ENCODE assay signal across 1 fruit fly cellular context in the genomic region with DNA sequence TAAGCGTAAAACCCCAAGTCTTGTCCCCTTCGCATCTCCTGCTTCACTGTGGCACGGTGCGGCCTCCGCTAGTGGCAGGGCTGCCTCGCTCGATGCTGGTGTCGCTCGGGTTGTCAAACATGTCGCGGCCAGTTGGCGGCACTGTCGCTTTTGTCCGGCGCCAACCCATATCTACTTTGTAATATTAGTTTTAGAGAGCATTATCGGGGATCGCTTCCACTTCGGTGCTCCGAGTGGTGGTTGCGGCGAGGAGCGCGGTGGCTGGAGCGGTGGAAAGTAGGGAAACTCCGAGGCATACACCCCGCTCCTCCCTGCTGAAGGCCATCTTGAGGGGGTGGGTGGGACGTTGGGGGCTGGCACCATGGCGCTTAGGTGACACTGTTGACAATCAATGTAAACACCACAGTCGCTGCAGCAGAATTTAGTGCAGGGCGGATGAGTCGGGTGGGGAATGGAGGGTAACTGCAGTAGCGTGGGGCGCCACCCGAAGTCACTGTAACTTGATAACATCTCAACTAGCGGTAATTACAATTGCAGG.
A peak's percentile ranks its signal among the peaks of the same experiment; 100 is the strongest.
TF ChIP-seq lines count a peak whose summit lies in the region.

No protein-coding gene starts in this region.

TF ChIP-seq in whole organism, embryonic, 481 proteins besides CTCF, POLR2A, EP300 and RAD21 (continued from another document and continues in another):
- TF ChIP-seq CG10147 (GFP tag; optimal IDR thresholded peaks at IDR 0.05; lab: Kevin White, UChicago), result no peak
- TF ChIP-seq Camta (GFP tag; optimal IDR thresholded peaks at IDR 0.05; lab: Kevin White, UChicago), result no peak
- TF ChIP-seq Scr (GFP tag; IDR thresholded peaks at IDR 0.05; lab: Robert Waterston, UW; ENCODE audit: partially characterized antibody), result no peak
- TF ChIP-seq Hr78 (GFP tag; optimal IDR thresholded peaks at IDR 0.05; lab: Kevin White, UChicago), result no peak
- no peak for TF ChIP-seq bab2 (GFP tag; optimal IDR thresholded peaks at IDR 0.05; lab: Kevin White, UChicago)
- peak; percentile 43 for TF ChIP-seq gsb-n (tag; optimal IDR thresholded peaks at IDR 0.05; lab: Kevin White, UChicago)
- TF ChIP-seq CG2202 (tag; optimal IDR thresholded peaks at IDR 0.05; lab: Kevin White, UChicago), result peak; percentile 62
- TF ChIP-seq CG10979 (tag; optimal IDR thresholded peaks at IDR 0.05; lab: Kevin White, UChicago), result no peak
- TF ChIP-seq bcd (GFP tag; optimal IDR thresholded peaks at IDR 0.05; lab: Kevin White, UChicago), result peak; percentile 42
- no peak for TF ChIP-seq CG30020 (tag; optimal IDR thresholded peaks at IDR 0.05; lab: Kevin White, UChicago)
- no peak for TF ChIP-seq wdn (GFP tag; IDR thresholded peaks at IDR 0.05; lab: Robert Waterston, UW)
- TF ChIP-seq CG11560 (tag; IDR thresholded peaks at IDR 0.05; lab: Robert Waterston, UW), result no peak
- no peak for TF ChIP-seq CG42726 (GFP tag; IDR thresholded peaks at IDR 0.05; lab: Robert Waterston, UW; ENCODE audit: partially characterized antibody)
- TF ChIP-seq CG30431 (GFP tag; optimal IDR thresholded peaks at IDR 0.05; lab: Kevin White, UChicago), result peak; percentile 13
- no peak for TF ChIP-seq CG17385 (GFP tag; optimal IDR thresholded peaks at IDR 0.05; lab: Kevin White, UChicago)
- no peak for TF ChIP-seq bbx (GFP tag; IDR thresholded peaks at IDR 0.05; lab: Robert Waterston, UW; ENCODE audit: partially characterized antibody)
- no peak for TF ChIP-seq CG12071 (GFP tag; optimal IDR thresholded peaks at IDR 0.05; lab: Kevin White, UChicago)
- no peak for TF ChIP-seq CG8290 (GFP tag; optimal IDR thresholded peaks at IDR 0.05; lab: Kevin White, UChicago)
- TF ChIP-seq CG8290 (tag; optimal IDR thresholded peaks at IDR 0.05; lab: Kevin White, UChicago), result peak in 1 of 2 experiments; percentile 56
- no peak for TF ChIP-seq schlank (tag; optimal IDR thresholded peaks at IDR 0.05; lab: Kevin White, UChicago)
- no peak for TF ChIP-seq CG16813 (GFP tag; IDR thresholded peaks at IDR 0.05; lab: Robert Waterston, UW; ENCODE audit: partially characterized antibody)
- no peak for TF ChIP-seq CG3726 (GFP tag; IDR thresholded peaks at IDR 0.05; lab: Robert Waterston, UW)
- TF ChIP-seq dmrt11E (tag; optimal IDR thresholded peaks at IDR 0.05; lab: Kevin White, UChicago), result peak; percentile 46
- peak; percentile 55 for TF ChIP-seq Nf-YA (GFP tag; IDR thresholded peaks at IDR 0.05; lab: Robert Waterston, UW)
- no peak for TF ChIP-seq so (GFP tag; IDR thresholded peaks at IDR 0.05; lab: Robert Waterston, UW)
- no peak for TF ChIP-seq eyg (GFP tag; optimal IDR thresholded peaks at IDR 0.05; lab: Kevin White, UChicago)
- no peak for TF ChIP-seq vvl (GFP tag; IDR thresholded peaks at IDR 0.05; lab: Robert Waterston, UW)
- no peak for TF ChIP-seq hkb (optimal IDR thresholded peaks at IDR 0.05; lab: Kevin White, UChicago)
- TF ChIP-seq hkb (GFP tag; IDR thresholded peaks at IDR 0.05; lab: Robert Waterston, UW), result 0 out of 2 replicates have a peak, but pooled peaks have one; percentile 41
- no peak for TF ChIP-seq NK7.1 (GFP tag; optimal IDR thresholded peaks at IDR 0.05; lab: Kevin White, UChicago)
- no peak for TF ChIP-seq NC2α (GFP tag; optimal IDR thresholded peaks at IDR 0.05; lab: Kevin White, UChicago)
- TF ChIP-seq CG3163 (GFP tag; optimal IDR thresholded peaks at IDR 0.05; lab: Kevin White, UChicago), result no peak
- TF ChIP-seq CG7786 (GFP tag; optimal IDR thresholded peaks at IDR 0.05; lab: Kevin White, UChicago), result no peak
- TF ChIP-seq CG7556 (GFP tag; optimal IDR thresholded peaks at IDR 0.05; lab: Kevin White, UChicago), result no peak
- peak; percentile 80 for TF ChIP-seq ATbp (GFP tag; optimal IDR thresholded peaks at IDR 0.05; lab: Kevin White, UChicago)
- no peak for TF ChIP-seq CG10321 (GFP tag; IDR thresholded peaks at IDR 0.05; lab: Robert Waterston, UW)
- TF ChIP-seq CG12942 (GFP tag; optimal IDR thresholded peaks at IDR 0.05; lab: Kevin White, UChicago), result no peak
- TF ChIP-seq tup (GFP tag; optimal IDR thresholded peaks at IDR 0.05; lab: Kevin White, UChicago), result no peak
- TF ChIP-seq Spps (tag; optimal IDR thresholded peaks at IDR 0.05; lab: Kevin White, UChicago), result no peak
- peak; percentile 59 for TF ChIP-seq ac (GFP tag; optimal IDR thresholded peaks at IDR 0.05; lab: Kevin White, UChicago)
- TF ChIP-seq dmrt99B (tag; optimal IDR thresholded peaks at IDR 0.05; lab: Kevin White, UChicago), result no peak
- TF ChIP-seq CG14050 (GFP tag; IDR thresholded peaks at IDR 0.05; lab: Robert Waterston, UW), result no peak
- no peak for TF ChIP-seq maf-S (GFP tag; optimal IDR thresholded peaks at IDR 0.05; lab: Kevin White, UChicago)
- no peak for TF ChIP-seq danr (GFP tag; IDR thresholded peaks at IDR 0.05; lab: Robert Waterston, UW)
- no peak for TF ChIP-seq HmgD (GFP tag; optimal IDR thresholded peaks at IDR 0.05; lab: Kevin White, UChicago)
- no peak for TF ChIP-seq lilli (GFP tag; optimal IDR thresholded peaks at IDR 0.05; lab: Kevin White, UChicago)
- no peak for TF ChIP-seq sug (tag; optimal IDR thresholded peaks at IDR 0.05; lab: Kevin White, UChicago)
- TF ChIP-seq CG43689 (GFP tag; IDR thresholded peaks at IDR 0.05; lab: Robert Waterston, UW), result no peak
- TF ChIP-seq Trl (optimal IDR thresholded peaks at IDR 0.05; lab: Kevin White, UChicago), result no peak
- no peak for TF ChIP-seq Trl (GFP tag; optimal IDR thresholded peaks at IDR 0.05; lab: Kevin White, UChicago)
- peak; percentile 74 for TF ChIP-seq kni (GFP tag; optimal IDR thresholded peaks at IDR 0.05; lab: Kevin White, UChicago)
- peak; percentile 80 for TF ChIP-seq CG3407 (GFP tag; optimal IDR thresholded peaks at IDR 0.05; lab: Kevin White, UChicago)
- no peak for TF ChIP-seq unc-4 (GFP tag; IDR thresholded peaks at IDR 0.05; lab: Robert Waterston, UW; ENCODE audit: partially characterized antibody)
- no peak for TF ChIP-seq Hr51 (GFP tag; optimal IDR thresholded peaks at IDR 0.05; lab: Kevin White, UChicago)
- no peak for TF ChIP-seq Antp (GFP tag; optimal IDR thresholded peaks at IDR 0.05; lab: Kevin White, UChicago)
- no peak for TF ChIP-seq Sry-β (GFP tag; optimal IDR thresholded peaks at IDR 0.05; lab: Kevin White, UChicago)
- no peak for TF ChIP-seq lola (GFP tag; optimal IDR thresholded peaks at IDR 0.05; lab: Kevin White, UChicago)
- TF ChIP-seq luna (GFP tag; optimal IDR thresholded peaks at IDR 0.05; lab: Kevin White, UChicago), result no peak
- TF ChIP-seq CG11247 (GFP tag; IDR thresholded peaks at IDR 0.05; lab: Robert Waterston, UW), result no peak
- no peak for TF ChIP-seq Tbp (GFP tag; optimal IDR thresholded peaks at IDR 0.05; lab: Kevin White, UChicago)
- TF ChIP-seq CG14441 (GFP tag; IDR thresholded peaks at IDR 0.05; lab: Robert Waterston, UW), result no peak
- TF ChIP-seq Aef1 (GFP tag; IDR thresholded peaks at IDR 0.05; lab: Robert Waterston, UW), result no peak
- no peak for TF ChIP-seq Bgb (GFP tag; IDR thresholded peaks at IDR 0.05; lab: Robert Waterston, UW; ENCODE audit: partially characterized antibody)
- TF ChIP-seq gce (GFP tag; IDR thresholded peaks at IDR 0.05; lab: Robert Waterston, UW), result no peak; the same call in 2 of the 3 replicates
- TF ChIP-seq cwo (GFP tag; optimal IDR thresholded peaks at IDR 0.05; lab: Kevin White, UChicago), result no peak
- no peak for TF ChIP-seq eve (GFP tag; optimal IDR thresholded peaks at IDR 0.05; lab: Kevin White, UChicago)
- TF ChIP-seq Dref (GFP tag; IDR thresholded peaks at IDR 0.05; lab: Robert Waterston, UW), result no peak
- no peak for TF ChIP-seq CG2712 (tag; optimal IDR thresholded peaks at IDR 0.05; lab: Kevin White, UChicago)
- no peak for TF ChIP-seq psq (GFP tag; optimal IDR thresholded peaks at IDR 0.05; lab: Kevin White, UChicago)
- TF ChIP-seq disco-r (GFP tag; optimal IDR thresholded peaks at IDR 0.05; lab: Kevin White, UChicago), result no peak
- TF ChIP-seq CG3065 (GFP tag; optimal IDR thresholded peaks at IDR 0.05; lab: Kevin White, UChicago), result no peak
- TF ChIP-seq Atf3 (GFP tag; optimal IDR thresholded peaks at IDR 0.05; lab: Kevin White, UChicago), result no peak
- TF ChIP-seq Bdp1 (GFP tag; optimal IDR thresholded peaks at IDR 0.05; lab: Kevin White, UChicago), result no peak
- no peak for TF ChIP-seq Fer1 (GFP tag; optimal IDR thresholded peaks at IDR 0.05; lab: Kevin White, UChicago)
- no peak for TF ChIP-seq Fer3 (tag; optimal IDR thresholded peaks at IDR 0.05; lab: Kevin White, UChicago)
- TF ChIP-seq tin (GFP tag; optimal IDR thresholded peaks at IDR 0.05; lab: Kevin White, UChicago), result no peak
- no peak for TF ChIP-seq ase (GFP tag; IDR thresholded peaks at IDR 0.05; lab: Robert Waterston, UW)
- TF ChIP-seq lmd (GFP tag; IDR thresholded peaks at IDR 0.05; lab: Robert Waterston, UW), result no peak
- TF ChIP-seq CG9727 (GFP tag; optimal IDR thresholded peaks at IDR 0.05; lab: Kevin White, UChicago), result peak; percentile 62
- TF ChIP-seq CG12769 (tag; optimal IDR thresholded peaks at IDR 0.05; lab: Kevin White, UChicago), result peak; percentile 37
- TF ChIP-seq zen2 (GFP tag; IDR thresholded peaks at IDR 0.05; lab: Robert Waterston, UW; ENCODE audit: partially characterized antibody), result no peak
- TF ChIP-seq HmgZ (tag; optimal IDR thresholded peaks at IDR 0.05; lab: Kevin White, UChicago), result no peak
- no peak for TF ChIP-seq CG11723 (GFP tag; optimal IDR thresholded peaks at IDR 0.05; lab: Kevin White, UChicago)
- TF ChIP-seq CG4854 (GFP tag; optimal IDR thresholded peaks at IDR 0.05; lab: Kevin White, UChicago), result no peak
- TF ChIP-seq en (GFP tag; optimal IDR thresholded peaks at IDR 0.05; lab: Kevin White, UChicago), result no peak
- no peak for TF ChIP-seq Optix (GFP tag; IDR thresholded peaks at IDR 0.05; lab: Robert Waterston, UW)
- no peak for TF ChIP-seq toy (GFP tag; IDR thresholded peaks at IDR 0.05; lab: Robert Waterston, UW)
- TF ChIP-seq sd (tag; optimal IDR thresholded peaks at IDR 0.05; lab: Kevin White, UChicago), result no peak
- no peak for TF ChIP-seq Six4 (GFP tag; optimal IDR thresholded peaks at IDR 0.05; lab: Kevin White, UChicago)
- TF ChIP-seq CG8281 (tag; optimal IDR thresholded peaks at IDR 0.05; lab: Kevin White, UChicago), result no peak
- no peak for TF ChIP-seq Hmx (GFP tag; optimal IDR thresholded peaks at IDR 0.05; lab: Kevin White, UChicago)
- no peak for TF ChIP-seq Rfx (GFP tag; IDR thresholded peaks at IDR 0.05; lab: Robert Waterston, UW)
- TF ChIP-seq vfl (GFP tag; optimal IDR thresholded peaks at IDR 0.05; lab: Kevin White, UChicago), result no peak
- no peak for TF ChIP-seq tll (GFP tag; optimal IDR thresholded peaks at IDR 0.05; lab: Kevin White, UChicago)
- TF ChIP-seq B-H1 (GFP tag; IDR thresholded peaks at IDR 0.05; lab: Robert Waterston, UW), result no peak
- TF ChIP-seq Max (GFP tag; optimal IDR thresholded peaks at IDR 0.05; lab: Kevin White, UChicago), result no peak
- no peak for TF ChIP-seq Nf-YC (tag; optimal IDR thresholded peaks at IDR 0.05; lab: Kevin White, UChicago)
- no peak for TF ChIP-seq az2 (GFP tag; optimal IDR thresholded peaks at IDR 0.05; lab: Kevin White, UChicago)
- no peak for TF ChIP-seq CG2116 (GFP tag; optimal IDR thresholded peaks at IDR 0.05; lab: Kevin White, UChicago)
- TF ChIP-seq CG1602 (GFP tag; optimal IDR thresholded peaks at IDR 0.05; lab: Kevin White, UChicago), result no peak
- TF ChIP-seq HHEX (GFP tag; optimal IDR thresholded peaks at IDR 0.05; lab: Kevin White, UChicago), result no peak
- no peak for TF ChIP-seq gro (GFP tag; optimal IDR thresholded peaks at IDR 0.05; lab: Kevin White, UChicago)
- TF ChIP-seq fru (optimal IDR thresholded peaks at IDR 0.05; lab: Kevin White, UChicago), result no peak
- no peak for TF ChIP-seq CG33213 (GFP tag; optimal IDR thresholded peaks at IDR 0.05; lab: Kevin White, UChicago)
- TF ChIP-seq CG1529 (GFP tag; optimal IDR thresholded peaks at IDR 0.05; lab: Kevin White, UChicago), result peak; percentile 39
- TF ChIP-seq Doc2 (GFP tag; IDR thresholded peaks at IDR 0.05; lab: Robert Waterston, UW), result no peak
- no peak for TF ChIP-seq CrebB (tag; optimal IDR thresholded peaks at IDR 0.05; lab: Kevin White, UChicago)
- TF ChIP-seq BEAF-32 (GFP tag; optimal IDR thresholded peaks at IDR 0.05; lab: Kevin White, UChicago), result no peak
- TF ChIP-seq Ptx1 (GFP tag; IDR thresholded peaks at IDR 0.05; lab: Robert Waterston, UW), result no peak
- TF ChIP-seq ewg (GFP tag; optimal IDR thresholded peaks at IDR 0.05; lab: Kevin White, UChicago), result peak; percentile 32
- TF ChIP-seq CG7745 (tag; optimal IDR thresholded peaks at IDR 0.05; lab: Kevin White, UChicago), result no peak
- TF ChIP-seq CG12219 (GFP tag; optimal IDR thresholded peaks at IDR 0.05; lab: Kevin White, UChicago), result no peak
- TF ChIP-seq CG14965 (GFP tag; optimal IDR thresholded peaks at IDR 0.05; lab: Kevin White, UChicago; ENCODE audit: borderline replicate concordance), result no peak
- TF ChIP-seq E2f2 (GFP tag; IDR thresholded peaks at IDR 0.05; lab: Robert Waterston, UW), result no peak
- TF ChIP-seq Sox100B (GFP tag; optimal IDR thresholded peaks at IDR 0.05; lab: Kevin White, UChicago), result no peak
- TF ChIP-seq Xbp1 (GFP tag; optimal IDR thresholded peaks at IDR 0.05; lab: Kevin White, UChicago), result no peak
- TF ChIP-seq HLHmδ (GFP tag; optimal IDR thresholded peaks at IDR 0.05; lab: Kevin White, UChicago), result peak; percentile 95
- 0 out of 2 replicates have a peak, but pooled peaks have one; percentile 34 for TF ChIP-seq CG5953 (GFP tag; IDR thresholded peaks at IDR 0.05; lab: Robert Waterston, UW)
- no peak for TF ChIP-seq ken (GFP tag; IDR thresholded peaks at IDR 0.05; lab: Robert Waterston, UW)
- TF ChIP-seq CG17328 (GFP tag; IDR thresholded peaks at IDR 0.05; lab: Robert Waterston, UW), result peak; percentile 53
- no peak for TF ChIP-seq phol (tag; optimal IDR thresholded peaks at IDR 0.05; lab: Kevin White, UChicago)
- TF ChIP-seq wor (GFP tag; IDR thresholded peaks at IDR 0.05; lab: Robert Waterston, UW), result no peak
- TF ChIP-seq Ada2b (GFP tag; IDR thresholded peaks at IDR 0.05; lab: Robert Waterston, UW), result no peak
- no peak for TF ChIP-seq croc (GFP tag; conservative IDR thresholded peaks at IDR 0.05; lab: Robert Waterston, UW)
- no peak for TF ChIP-seq Dll (GFP tag; IDR thresholded peaks at IDR 0.05; lab: Robert Waterston, UW; ENCODE audit: partially characterized antibody)
- TF ChIP-seq dati (GFP tag; IDR thresholded peaks at IDR 0.05; lab: Robert Waterston, UW), result peak; percentile 32; the same call in 1 of the 2 replicates
- TF ChIP-seq CG15601 (tag; optimal IDR thresholded peaks at IDR 0.05; lab: Kevin White, UChicago), result peak; percentile 52
- no peak for TF ChIP-seq CG9215 (GFP tag; IDR thresholded peaks at IDR 0.05; lab: Robert Waterston, UW)
- no peak for TF ChIP-seq ems (GFP tag; optimal IDR thresholded peaks at IDR 0.05; lab: Kevin White, UChicago)
- TF ChIP-seq CG17361 (GFP tag; IDR thresholded peaks at IDR 0.05; lab: Robert Waterston, UW), result 0 out of 3 replicates have a peak, but pooled peaks have one; percentile 10
- TF ChIP-seq gcm (GFP tag; optimal IDR thresholded peaks at IDR 0.05; lab: Kevin White, UChicago), result no peak
